Fruit fly (Drosophila melanogaster): Measurements from ENCODE around the gene CG14421.

CG14421 gene

dm6 chrX:2973593-2973992, 32.4 kb downstream of the CG14421 start, which contains the start of gene rst (continued):
- TF ChIP-seq ci (GFP tag; IDR thresholded peaks at IDR 0.05) = peak; percentile 37; the same call in 1 of the 3 replicates
- TF ChIP-seq CG8089 (GFP tag; optimal IDR thresholded peaks at IDR 0.05) = no peak
- TF ChIP-seq sim (GFP tag; IDR thresholded peaks at IDR 0.05) = no peak
- no peak for TF ChIP-seq CG10979 (tag; optimal IDR thresholded peaks at IDR 0.05)
- no peak for TF ChIP-seq pum (GFP tag; optimal IDR thresholded peaks at IDR 0.05)
- TF ChIP-seq tup (GFP tag; optimal IDR thresholded peaks at IDR 0.05) = no peak
- no peak for TF ChIP-seq Bdp1 (GFP tag; optimal IDR thresholded peaks at IDR 0.05)
- no peak for TF ChIP-seq Trl (optimal IDR thresholded peaks at IDR 0.05)
- TF ChIP-seq Trl (GFP tag; optimal IDR thresholded peaks at IDR 0.05) = no peak
- TF ChIP-seq Lpt (GFP tag; optimal IDR thresholded peaks at IDR 0.05) = no peak
- no peak for TF ChIP-seq Scr (GFP tag; IDR thresholded peaks at IDR 0.05; ENCODE audit: partially characterized antibody)
- TF ChIP-seq CG34376 (GFP tag; optimal IDR thresholded peaks at IDR 0.05) = no peak
- TF ChIP-seq CG18599 (GFP tag; optimal IDR thresholded peaks at IDR 0.05) = no peak
- no peak for TF ChIP-seq CG11723 (GFP tag; optimal IDR thresholded peaks at IDR 0.05)
- TF ChIP-seq CG12744 (GFP tag; optimal IDR thresholded peaks at IDR 0.05) = no peak
- 0 out of 2 replicates have a peak, but pooled peaks have one; percentile 14 for TF ChIP-seq CG1024 (GFP tag; IDR thresholded peaks at IDR 0.05)
- no peak for TF ChIP-seq zen2 (GFP tag; IDR thresholded peaks at IDR 0.05; ENCODE audit: partially characterized antibody)
- TF ChIP-seq Fer1 (GFP tag; optimal IDR thresholded peaks at IDR 0.05) = no peak
- TF ChIP-seq tna (GFP tag; IDR thresholded peaks at IDR 0.05; ENCODE audit: partially characterized antibody) = no peak
- TF ChIP-seq salm (tag; optimal IDR thresholded peaks at IDR 0.05) = no peak
- peak; percentile 51 for TF ChIP-seq abd-A (tag; optimal IDR thresholded peaks at IDR 0.05)
- no peak for TF ChIP-seq CG16815 (GFP tag; optimal IDR thresholded peaks at IDR 0.05)
- no peak for TF ChIP-seq eyg (GFP tag; optimal IDR thresholded peaks at IDR 0.05)
- no peak for TF ChIP-seq Taf1 (GFP tag; IDR thresholded peaks at IDR 0.05)
- TF ChIP-seq Elba2 (GFP tag; optimal IDR thresholded peaks at IDR 0.05) = no peak
- no peak for TF ChIP-seq CG7839 (tag; optimal IDR thresholded peaks at IDR 0.05)
- TF ChIP-seq Vsx1 (GFP tag; optimal IDR thresholded peaks at IDR 0.05) = no peak
- no peak for TF ChIP-seq CG18011 (GFP tag; optimal IDR thresholded peaks at IDR 0.05)
- TF ChIP-seq CG17359 (tag; optimal IDR thresholded peaks at IDR 0.05) = no peak
- TF ChIP-seq CG9727 (GFP tag; optimal IDR thresholded peaks at IDR 0.05) = no peak
- no peak for TF ChIP-seq YL-1 (GFP tag; optimal IDR thresholded peaks at IDR 0.05)
- no peak for TF ChIP-seq CG12769 (tag; optimal IDR thresholded peaks at IDR 0.05)
- no peak for TF ChIP-seq CG8281 (tag; optimal IDR thresholded peaks at IDR 0.05)
- no peak for TF ChIP-seq CG1792 (GFP tag; optimal IDR thresholded peaks at IDR 0.05)
- TF ChIP-seq cad (GFP tag; optimal IDR thresholded peaks at IDR 0.05) = no peak
- TF ChIP-seq CG9215 (GFP tag; IDR thresholded peaks at IDR 0.05) = no peak
- TF ChIP-seq unpg (GFP tag; optimal IDR thresholded peaks at IDR 0.05) = no peak
- no peak for TF ChIP-seq lbe (GFP tag; optimal IDR thresholded peaks at IDR 0.05)
- peak; percentile 41; the same call in 1 of the 2 replicates for TF ChIP-seq CG17328 (GFP tag; IDR thresholded peaks at IDR 0.05)
- no peak for TF ChIP-seq CG2116 (GFP tag; optimal IDR thresholded peaks at IDR 0.05)
- TF ChIP-seq Oaz (GFP tag; IDR thresholded peaks at IDR 0.05) = no peak
- no peak for TF ChIP-seq CG10654 (GFP tag; optimal IDR thresholded peaks at IDR 0.05)
- TF ChIP-seq CG14667 (GFP tag; IDR thresholded peaks at IDR 0.05) = no peak
- TF ChIP-seq fd3F (GFP tag; optimal IDR thresholded peaks at IDR 0.05) = no peak
- TF ChIP-seq bab2 (GFP tag; optimal IDR thresholded peaks at IDR 0.05) = no peak
- TF ChIP-seq seq (GFP tag; IDR thresholded peaks at IDR 0.05) = no peak
- no peak for TF ChIP-seq ftz-f1 (GFP tag; optimal IDR thresholded peaks at IDR 0.05)
- no peak for TF ChIP-seq BEAF-32 (GFP tag; optimal IDR thresholded peaks at IDR 0.05)
- TF ChIP-seq CG1647 (GFP tag; optimal IDR thresholded peaks at IDR 0.05) = no peak
- TF ChIP-seq CG2202 (tag; optimal IDR thresholded peaks at IDR 0.05) = no peak
- no peak for TF ChIP-seq CG4282 (GFP tag; optimal IDR thresholded peaks at IDR 0.05)
- peak; percentile 24 for TF ChIP-seq stwl (tag; optimal IDR thresholded peaks at IDR 0.05)
